Fruit fly (Drosophila melanogaster): ENCODE results near the gene Hrb87F.

The Hrb87F gene

dm6 chr3R:13659865-13660738 lies at the start of gene Hrb87F:
TSS of gene Hrb87F (minus strand) at chr3R:13660531.
- no peak for TF ChIP-seq ttk (optimal IDR thresholded peaks at IDR 0.05)
- no peak for TF ChIP-seq Sin3A (optimal IDR thresholded peaks at IDR 0.05)
- TF ChIP-seq h (optimal IDR thresholded peaks at IDR 0.05), result no peak
- no peak for TF ChIP-seq psq (optimal IDR thresholded peaks at IDR 0.05)
- TF ChIP-seq insv (optimal IDR thresholded peaks at IDR 0.05), result no peak
- no peak for TF ChIP-seq Myc (optimal IDR thresholded peaks at IDR 0.05)

DNA sequence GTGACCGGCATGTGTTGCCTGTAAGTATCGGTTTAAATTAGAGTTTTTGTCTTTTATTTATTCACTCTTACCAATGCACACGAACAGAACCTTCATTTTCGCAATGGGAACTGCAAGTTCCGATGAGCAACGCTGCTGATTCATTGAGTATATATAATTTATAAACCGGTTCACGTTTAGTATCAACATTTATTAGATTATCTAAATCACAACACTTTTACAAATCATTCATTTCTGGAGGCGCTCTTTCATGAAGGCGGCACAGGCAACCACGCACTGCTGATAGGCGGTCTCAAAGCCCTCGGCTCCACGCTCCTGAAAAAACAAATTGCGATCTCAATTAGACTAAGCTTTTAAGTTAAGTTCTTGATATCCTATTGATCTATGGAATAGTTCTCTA lies 49.5 kb upstream of the Hrb87F start, which contains the start of gene Argp:
Gene Argp (minus strand): TSS at position 101 of the 400 bp plus-strand sequence.
- TF ChIP-seq insv (optimal IDR thresholded peaks at IDR 0.05) (no peak), Myc (optimal IDR thresholded peaks at IDR 0.05) (no peak), h (optimal IDR thresholded peaks at IDR 0.05) (no peak), psq (optimal IDR thresholded peaks at IDR 0.05) (no peak), Sin3A (optimal IDR thresholded peaks at IDR 0.05) (no peak), ttk (optimal IDR thresholded peaks at IDR 0.05) (no peak)

dm6 chr3R:13706457-13706856 lies 46.1 kb upstream of the Hrb87F start, which contains the start of gene Adgf-C:
TSS of gene Adgf-C (plus strand) at chr3R:13706757.
- TF ChIP-seq Sin3A (optimal IDR thresholded peaks at IDR 0.05) (no peak), psq (optimal IDR thresholded peaks at IDR 0.05) (no peak)

- TF ChIP-seq ttk (optimal IDR thresholded peaks at IDR 0.05) (no peak), insv (optimal IDR thresholded peaks at IDR 0.05) (no peak), psq (optimal IDR thresholded peaks at IDR 0.05) (no peak), Myc (optimal IDR thresholded peaks at IDR 0.05) (no peak), Sin3A (optimal IDR thresholded peaks at IDR 0.05) (no peak), h (optimal IDR thresholded peaks at IDR 0.05) (no peak)
Measured at dm6 chr3R:13705292-13705885, 45.1 kb upstream of the Hrb87F start, which contains the start of gene Adgf-D. TSS of gene Adgf-D (minus strand) at chr3R:13705402.

- TF ChIP-seq insv (optimal IDR thresholded peaks at IDR 0.05) (no peak), psq (optimal IDR thresholded peaks at IDR 0.05) (no peak), Myc (optimal IDR thresholded peaks at IDR 0.05) (no peak), ttk (optimal IDR thresholded peaks at IDR 0.05) (no peak), Sin3A (optimal IDR thresholded peaks at IDR 0.05) (no peak), h (optimal IDR thresholded peaks at IDR 0.05) (no peak)
Measured at dm6 chr3R:13700738-13701137, 40.4 kb upstream of the Hrb87F start, which contains the start of gene f-cup. TSS of gene f-cup (minus strand) at chr3R:13700838.

dm6 chr3R:13700192-13700591 lies 39.9 kb upstream of the Hrb87F start, which contains the start of gene ninaB:
TSS of gene ninaB (plus strand) at chr3R:13700565.
- no peak for TF ChIP-seq Myc (optimal IDR thresholded peaks at IDR 0.05)

- TF ChIP-seq Sin3A (optimal IDR thresholded peaks at IDR 0.05), result no peak
- no peak for TF ChIP-seq insv (optimal IDR thresholded peaks at IDR 0.05)
- no peak for TF ChIP-seq h (optimal IDR thresholded peaks at IDR 0.05)
- no peak for TF ChIP-seq ttk (optimal IDR thresholded peaks at IDR 0.05)
- TF ChIP-seq psq (optimal IDR thresholded peaks at IDR 0.05), result no peak
- TF ChIP-seq Myc (optimal IDR thresholded peaks at IDR 0.05), result no peak
Measured at dm6 chr3R:13699350-13699749, 39.0 kb upstream of the Hrb87F start.

DNA sequence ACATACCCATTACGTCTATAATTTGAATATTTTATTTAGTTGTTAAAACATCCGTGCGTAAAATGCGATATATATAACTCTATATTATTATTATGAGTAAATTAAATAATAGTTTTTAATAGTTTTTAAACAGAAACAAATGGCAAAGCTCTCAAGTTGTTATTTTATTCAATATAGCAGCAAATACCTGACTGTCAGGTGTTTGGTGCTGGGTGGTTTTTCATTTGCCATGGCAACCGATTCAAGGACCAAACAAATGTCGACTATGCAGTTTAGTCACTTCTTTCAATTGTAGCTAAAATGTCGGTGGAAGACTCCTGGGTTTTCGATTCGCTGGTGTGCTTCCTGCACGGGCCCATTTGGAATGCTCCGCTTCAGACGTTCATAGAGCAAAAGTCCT lies 33.4 kb upstream of the Hrb87F start, which contains the start of gene CG14367:
Gene CG14367 (plus strand): TSS at position 301 of the 400 bp plus-strand sequence.
- TF ChIP-seq h (optimal IDR thresholded peaks at IDR 0.05) (no peak), insv (optimal IDR thresholded peaks at IDR 0.05) (no peak), Myc (optimal IDR thresholded peaks at IDR 0.05) (no peak), ttk (optimal IDR thresholded peaks at IDR 0.05) (no peak), psq (optimal IDR thresholded peaks at IDR 0.05) (no peak)

DNA sequence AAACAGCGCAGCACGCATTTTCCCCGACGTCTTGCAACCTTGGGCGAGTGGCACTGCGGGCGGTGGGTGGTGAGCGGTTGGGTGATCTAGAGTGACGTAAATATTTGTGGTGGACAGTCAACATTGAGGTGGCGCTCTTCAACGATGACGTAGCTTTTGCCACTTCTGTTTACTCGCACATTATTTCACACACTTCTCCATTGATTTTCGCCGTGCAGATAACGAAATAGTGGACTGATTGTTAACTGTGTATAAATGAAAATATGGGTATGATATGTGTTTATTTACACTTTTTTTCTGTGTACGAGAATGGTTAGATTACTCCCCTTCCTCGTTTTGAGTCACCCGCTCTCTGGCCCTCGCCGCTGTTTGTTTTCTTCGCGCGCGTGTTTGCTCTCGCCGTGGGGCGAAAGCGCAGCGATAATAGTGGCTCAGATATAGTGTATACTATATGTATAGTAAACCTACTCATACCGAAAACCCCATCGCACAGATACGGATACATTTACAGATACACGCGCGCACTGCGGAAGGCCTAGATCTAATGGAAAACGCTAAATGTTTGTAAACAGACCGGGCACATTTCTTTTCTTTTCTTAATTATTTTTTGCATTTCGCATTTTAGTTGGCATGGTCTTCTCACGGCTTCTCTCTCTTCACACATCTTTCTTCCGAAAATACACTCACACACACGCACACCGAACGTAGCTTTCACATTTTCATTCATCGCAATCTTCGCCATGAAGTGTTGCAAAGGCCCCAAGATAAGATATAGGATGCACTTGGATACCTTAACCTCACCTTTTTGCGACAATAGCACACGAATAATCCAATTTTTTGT lies 26.3 kb upstream of the Hrb87F start, which contains the start of gene omd:
Gene omd (minus strand): TSS at position 840 of the 841 bp plus-strand sequence.
- TF ChIP-seq Sin3A (optimal IDR thresholded peaks at IDR 0.05) (no peak), Myc (optimal IDR thresholded peaks at IDR 0.05) (no peak), ttk (optimal IDR thresholded peaks at IDR 0.05) (no peak), psq (optimal IDR thresholded peaks at IDR 0.05) (no peak), h (optimal IDR thresholded peaks at IDR 0.05) (no peak), insv (optimal IDR thresholded peaks at IDR 0.05) (no peak)

dm6 chr3R:13685969-13686368 lies 25.6 kb upstream of the Hrb87F start:
- TF ChIP-seq Myc (optimal IDR thresholded peaks at IDR 0.05) (no peak), Sin3A (optimal IDR thresholded peaks at IDR 0.05) (no peak), insv (optimal IDR thresholded peaks at IDR 0.05) (no peak), h (optimal IDR thresholded peaks at IDR 0.05) (no peak), ttk (optimal IDR thresholded peaks at IDR 0.05) (no peak), psq (optimal IDR thresholded peaks at IDR 0.05) (no peak)

dm6 chr3R:13684569-13685402 lies 24.5 kb upstream of the Hrb87F start:
- TF ChIP-seq Myc (optimal IDR thresholded peaks at IDR 0.05) (no peak), psq (optimal IDR thresholded peaks at IDR 0.05) (peak; percentile 47), Sin3A (optimal IDR thresholded peaks at IDR 0.05) (no peak), ttk (optimal IDR thresholded peaks at IDR 0.05) (no peak), h (optimal IDR thresholded peaks at IDR 0.05) (no peak)
